Fruit fly (Drosophila melanogaster): ENCODE measurements around the gene Pgam5.

DNA sequence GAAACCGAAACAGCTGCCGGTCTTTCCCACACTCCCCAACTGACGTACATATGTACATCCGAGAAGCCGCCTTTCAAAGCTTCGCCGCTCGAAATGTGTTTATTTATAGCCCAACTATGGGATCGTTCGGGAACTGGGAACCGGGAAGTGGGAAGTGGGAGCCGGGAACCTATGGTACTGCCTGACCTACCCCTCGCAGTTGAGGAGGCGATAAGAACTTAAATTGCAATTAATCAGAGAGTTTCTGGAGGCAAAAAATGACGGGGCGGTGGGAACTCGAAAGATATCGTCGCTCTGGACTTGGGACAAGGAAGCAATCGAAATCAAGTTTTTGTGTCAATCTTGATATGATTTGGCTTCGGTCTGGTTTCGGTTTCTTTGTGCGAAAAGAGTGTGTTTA is 40.7 kb downstream of the Pgam5 start:
- TF ChIP-seq CG12605 (GFP tag; IDR thresholded peaks at IDR 0.05): no peak
- TF ChIP-seq Pif1B (GFP tag; optimal IDR thresholded peaks at IDR 0.05): no peak
- no peak for TF ChIP-seq CG8159 (tag; optimal IDR thresholded peaks at IDR 0.05)

All from whole organism, pupa.